Fruit fly (Drosophila melanogaster) S2 (cell line): ENCODE measurements around the gene CG46463.

Experiments used
- CG8478 ChIP-seq: fragments of >200 bp; optimal IDR thresholded peaks from 2 replicates; lab custom pipeline; 2018
- CTCF ChIP-seq, 2 experiments: fragments of >200 bp; optimal IDR thresholded peaks; 2 replicates each; lab custom pipeline; 2018

- TF ChIP-seq CG8478 (lab: Kevin White, UChicago) (no peak), CTCF (optimal IDR thresholded peaks at IDR 0.05; lab: Kevin White, UChicago) (no peak)
These were observed 51.9 kb downstream of the CG46463 start for dm6 chr3L:3512998-3513397.
